Worm (Caenorhabditis elegans) whole organism, early embryonic: Measurements from ENCODE around the gene C16C10.13.
A peak's percentile ranks its signal among the peaks of the same experiment; 100 is the strongest.

Source experiments
- B0310.2 ChIP-seq: sonication (generic microtip); optimal IDR thresholded peaks from 2 replicates; lab custom pipeline; 2016; ENCODE audit warnings: mild to moderate bottlenecking, missing genetic modification characterization, missing compliant biosample characterization
- F13C5.2 ChIP-seq: sonication (generic microtip); optimal IDR thresholded peaks from 2 replicates; lab custom pipeline; 2017; ENCODE audit warnings: mild to moderate bottlenecking, missing genetic modification characterization, inconsistent platforms, missing compliant biosample characterization
- aly-1 ChIP-seq: sonication (generic microtip); optimal IDR thresholded peaks from 2 replicates; lab custom pipeline; 2016; ENCODE audit warnings: missing genetic modification characterization, missing compliant biosample characterization
- ama-1 ChIP-seq: fragments of 150-350 bp; optimal IDR thresholded peaks from 2 replicates; lab custom pipeline; 2014
- ceh-13 ChIP-seq: fragments of 200-800 bp; sonication (Bioruptor generic); optimal IDR thresholded peaks from 2 replicates; lab custom pipeline; 2018; ENCODE audit warnings: mild to moderate bottlenecking, missing genetic modification characterization, missing compliant biosample characterization
- ceh-36 ChIP-seq: sonication (generic microtip); optimal IDR thresholded peaks from 2 replicates; lab custom pipeline; 2016; ENCODE audit warnings: missing genetic modification characterization, inconsistent platforms, missing compliant biosample characterization
- ets-7 ChIP-seq: sonication (generic microtip); optimal IDR thresholded peaks from 2 replicates; lab custom pipeline; 2016; ENCODE audit warnings: missing genotype, missing genetic modification characterization, missing compliant biosample characterization
- flt-1 ChIP-seq: fragments of 200-800 bp; sonication (Bioruptor generic); IDR thresholded peaks from 2 replicates; pipeline ENCODE4 v1.3.6; 2022; ENCODE audit warnings: missing genetic modification characterization, missing compliant biosample characterization
- hmbx-1 ChIP-seq: sonication (generic microtip); optimal IDR thresholded peaks from 2 replicates; lab custom pipeline; 2016; ENCODE audit warnings: mild to moderate bottlenecking, missing genetic modification characterization, missing compliant biosample characterization
- hmg-4 ChIP-seq: fragments of 200-800 bp; sonication (Bioruptor generic); optimal IDR thresholded peaks from 2 replicates; lab custom pipeline; 2018; ENCODE audit warnings: mild to moderate bottlenecking, missing genetic modification characterization, missing compliant biosample characterization
- hnd-1 ChIP-seq: sonication (generic microtip); optimal IDR thresholded peaks from 2 replicates; lab custom pipeline; 2016; ENCODE audit warnings: missing genetic modification characterization, missing compliant biosample characterization
- pes-1 ChIP-seq: fragments of 200-800 bp; sonication (Bioruptor generic); IDR thresholded peaks from 2 replicates; pipeline ENCODE4 v1.3.6; 2022; ENCODE audit warnings: missing genetic modification reagents, missing genetic modification characterization, missing compliant biosample characterization
- scrt-1 ChIP-seq: fragments of 200-800 bp; sonication (Bioruptor generic); IDR thresholded peaks from 2 replicates; pipeline ENCODE4 v1.3.6; 2022; ENCODE audit warnings: missing genetic modification characterization, missing compliant biosample characterization
- sea-1 ChIP-seq: fragments of 200-800 bp; sonication (Bioruptor generic); conservative IDR thresholded peaks from 2 replicates; pipeline ENCODE4 v1.3.6; 2022; ENCODE audit warnings: missing genetic modification characterization, missing compliant biosample characterization
- tbx-11 ChIP-seq: fragments of 200-800 bp; sonication (Bioruptor generic); IDR thresholded peaks from 2 replicates; pipeline ENCODE4 v1.3.6; 2022; ENCODE audit warnings: missing genetic modification characterization, missing compliant biosample characterization
- tbx-37 ChIP-seq: fragments of 200-800 bp; sonication (Bioruptor generic); conservative IDR thresholded peaks from 2 replicates; pipeline ENCODE4 v1.3.6; 2022; ENCODE audit warnings: missing genetic modification reagents, missing genetic modification characterization, missing compliant biosample characterization
- tra-4 ChIP-seq: sonication (generic microtip); optimal IDR thresholded peaks from 2 replicates; lab custom pipeline; 2017; ENCODE audit warnings: missing genetic modification characterization, missing compliant biosample characterization

C16C10.13 gene

DNA sequence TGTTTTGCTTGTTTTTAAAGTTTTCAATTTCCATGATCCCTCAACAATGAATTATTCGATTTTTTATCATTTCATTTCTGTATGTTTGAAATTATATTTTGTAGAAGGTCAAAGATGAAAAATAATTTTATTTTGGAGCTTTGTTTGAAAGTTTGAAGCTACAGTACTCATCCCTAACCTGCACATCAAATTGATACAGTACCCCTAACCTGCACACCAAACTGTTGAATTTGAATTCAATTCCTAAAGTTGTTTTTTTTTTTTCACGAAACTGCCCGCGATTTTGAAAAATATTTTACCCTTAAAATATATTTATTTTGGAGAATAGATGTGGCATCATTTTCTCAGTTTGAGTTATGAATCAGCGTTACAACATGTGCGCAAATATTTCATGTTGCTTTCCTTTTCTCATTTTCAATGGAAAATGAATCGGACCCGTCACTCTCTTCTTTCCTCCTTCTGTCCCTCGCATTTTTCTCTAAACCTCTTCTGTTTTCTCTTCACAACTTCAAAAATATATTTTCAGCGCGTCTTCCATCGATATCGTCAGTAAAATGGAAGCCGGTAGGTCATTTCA, 29.6 kb downstream of the C16C10.13 start, which contains the start of gene R74.8:
Gene R74.8, plus strand, starts transcription at position 527 of the 577 bp plus-strand sequence.
- TF ChIP-seq ama-1 (lab: Kevin White, UChicago): no peak
- no peak for TF ChIP-seq tra-4
- no peak for TF ChIP-seq hnd-1
- no peak for TF ChIP-seq hmbx-1 (tag; lab: Kevin White, UChicago)
- no peak for TF ChIP-seq aly-1 (tag; lab: Kevin White, UChicago)
- TF ChIP-seq scrt-1 (GFP tag; lab: Robert Waterston, UW): no peak
- TF ChIP-seq tbx-37: no peak
- TF ChIP-seq ceh-36 (tag; lab: Kevin White, UChicago): no peak
- no peak for TF ChIP-seq sea-1 (GFP tag; lab: Robert Waterston, UW)
- no peak for TF ChIP-seq pes-1 (GFP tag; lab: Robert Waterston, UW)
- no peak for TF ChIP-seq flt-1 (GFP tag; lab: Robert Waterston, UW)
- TF ChIP-seq B0310.2 (tag; lab: Kevin White, UChicago): no peak
- TF ChIP-seq ets-7 (tag; lab: Kevin White, UChicago): no peak
- TF ChIP-seq ceh-13: no peak
- no peak for TF ChIP-seq tbx-11 (GFP tag; lab: Robert Waterston, UW)
- no peak for TF ChIP-seq F13C5.2 (tag; lab: Kevin White, UChicago)
- TF ChIP-seq hmg-4: no peak

DNA sequence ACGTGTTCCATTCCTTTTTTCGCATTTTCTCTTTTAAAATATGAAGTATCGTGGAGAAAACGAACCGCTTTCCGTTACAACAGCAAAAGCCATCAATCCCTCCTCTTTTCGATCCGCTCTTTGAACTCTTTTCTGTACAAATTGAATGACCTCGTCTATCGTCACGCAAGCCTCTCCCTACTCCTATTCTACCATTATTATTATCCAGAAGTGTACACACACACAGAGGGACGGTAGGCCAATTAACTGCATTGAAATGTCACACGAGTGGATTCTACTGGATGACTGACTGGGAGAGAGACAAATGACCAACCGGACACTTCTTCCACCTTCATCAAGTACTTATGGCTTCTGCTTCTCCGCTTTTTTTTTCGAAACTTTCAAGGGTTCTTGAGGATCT, 32.0 kb downstream of the C16C10.13 start:
- TF ChIP-seq ets-7 (tag; lab: Kevin White, UChicago) (no peak), F13C5.2 (tag; lab: Kevin White, UChicago) (no peak), hnd-1 (no peak), sea-1 (GFP tag; lab: Robert Waterston, UW) (no peak), ceh-36 (tag; lab: Kevin White, UChicago) (no peak), tbx-37 (no peak), ama-1 (lab: Kevin White, UChicago) (no peak), aly-1 (tag; lab: Kevin White, UChicago) (no peak), flt-1 (GFP tag; lab: Robert Waterston, UW) (no peak), tra-4 (no peak), B0310.2 (tag; lab: Kevin White, UChicago) (no peak), pes-1 (GFP tag; lab: Robert Waterston, UW) (no peak), hmbx-1 (tag; lab: Kevin White, UChicago) (no peak), scrt-1 (GFP tag; lab: Robert Waterston, UW) (no peak), ceh-13 (no peak), hmg-4 (no peak), tbx-11 (GFP tag; lab: Robert Waterston, UW) (no peak)

DNA sequence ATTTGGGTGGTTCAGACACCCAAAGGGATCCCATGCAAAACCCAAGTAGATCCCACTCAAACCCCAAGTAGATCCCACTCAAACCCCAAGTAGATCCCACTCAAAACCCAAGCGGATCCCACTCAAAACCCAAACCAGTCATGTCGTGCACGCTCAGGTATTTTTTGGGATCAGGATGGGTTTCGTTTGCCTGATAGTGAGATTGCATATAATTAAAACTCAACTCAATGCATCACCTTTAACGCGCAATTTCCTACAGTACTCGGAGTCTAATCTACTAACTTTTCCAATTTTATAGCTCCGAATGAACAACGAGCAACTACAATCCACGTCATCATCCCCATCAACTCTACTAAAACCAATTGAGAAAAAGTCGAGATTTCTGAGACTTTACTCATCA, 32.9 kb downstream of the C16C10.13 start, which contains the start of gene phlp-2:
Gene phlp-2, plus strand, starts transcription at position 301 of the 400 bp plus-strand sequence.
- TF ChIP-seq sea-1 (GFP tag; lab: Robert Waterston, UW) (no peak), hmg-4 (no peak), F13C5.2 (tag; lab: Kevin White, UChicago) (no peak), ets-7 (tag; lab: Kevin White, UChicago) (no peak), B0310.2 (tag; lab: Kevin White, UChicago) (no peak), aly-1 (tag; lab: Kevin White, UChicago) (no peak), ceh-13 (no peak), tra-4 (no peak), tbx-11 (GFP tag; lab: Robert Waterston, UW) (no peak), hnd-1 (no peak), flt-1 (GFP tag; lab: Robert Waterston, UW) (no peak)

DNA sequence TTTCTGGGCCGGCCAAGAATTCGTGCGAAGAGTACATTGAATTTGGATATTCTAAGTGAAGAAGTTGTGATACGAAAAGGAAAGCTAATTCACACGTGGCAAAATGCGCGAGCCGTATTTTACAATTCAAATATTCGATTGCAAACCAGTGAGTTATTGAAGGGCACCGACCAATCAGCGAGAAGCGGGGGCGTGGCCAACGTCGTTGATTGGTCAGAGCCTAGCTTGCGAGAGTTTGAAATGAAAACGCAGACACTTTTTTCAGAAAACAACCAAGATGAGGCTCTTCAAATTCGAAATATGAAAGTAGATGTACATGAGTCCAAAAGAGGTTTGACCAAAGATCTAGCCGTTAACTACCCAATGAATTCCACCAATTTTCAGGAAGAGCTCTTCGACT, 34.4 kb downstream of the C16C10.13 start:
- TF ChIP-seq hmg-4: no peak

- TF ChIP-seq B0310.2 (tag; lab: Kevin White, UChicago) (no peak), aly-1 (tag; lab: Kevin White, UChicago) (no peak), tbx-11 (GFP tag; lab: Robert Waterston, UW) (no peak), ceh-13 (no peak)
Measured at ce11 chrIII:4220864-4221263, 44.6 kb downstream of the C16C10.13 start.

- TF ChIP-seq pes-1 (GFP tag; lab: Robert Waterston, UW) (no peak), ama-1 (lab: Kevin White, UChicago) (no peak), hmg-4 (no peak), flt-1 (GFP tag; lab: Robert Waterston, UW) (no peak), ceh-36 (tag; lab: Kevin White, UChicago) (no peak), aly-1 (tag; lab: Kevin White, UChicago) (no peak), tra-4 (no peak), ets-7 (tag; lab: Kevin White, UChicago) (no peak), sea-1 (GFP tag; lab: Robert Waterston, UW) (no peak), ceh-13 (no peak), tbx-11 (GFP tag; lab: Robert Waterston, UW) (no peak), hmbx-1 (tag; lab: Kevin White, UChicago) (no peak), F13C5.2 (tag; lab: Kevin White, UChicago) (no peak), tbx-37 (no peak), B0310.2 (tag; lab: Kevin White, UChicago) (no peak), scrt-1 (GFP tag; lab: Robert Waterston, UW) (no peak), hnd-1 (no peak)
Measured at ce11 chrIII:4221527-4221926, 45.3 kb downstream of the C16C10.13 start.

DNA sequence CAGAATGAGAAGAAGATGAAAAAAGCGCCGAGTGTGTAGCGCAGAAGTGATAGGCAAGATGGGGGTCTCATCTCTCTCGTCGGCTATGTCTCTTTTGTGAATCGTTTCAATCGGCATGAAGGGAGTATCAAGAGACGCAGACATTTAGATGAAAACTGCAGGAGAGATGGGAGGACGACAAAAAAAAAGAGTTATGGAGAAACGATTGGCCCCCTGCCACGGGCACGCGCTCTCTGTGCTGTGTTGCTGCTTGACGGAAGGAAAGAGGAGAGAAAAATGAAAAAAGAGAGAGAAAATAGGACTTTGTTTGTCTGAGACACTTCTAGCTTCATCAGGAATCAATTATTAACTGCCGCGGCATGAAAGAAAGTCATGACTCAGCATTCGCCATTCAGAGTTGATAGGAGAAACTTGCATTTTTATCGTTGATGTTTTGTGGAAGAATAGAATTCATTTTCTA, 47.5 kb downstream of the C16C10.13 start:
- TF ChIP-seq F13C5.2 (tag; lab: Kevin White, UChicago) (peak; percentile 42), tbx-37 (no peak), hmg-4 (peak; percentile 70), ama-1 (lab: Kevin White, UChicago) (no peak)

DNA sequence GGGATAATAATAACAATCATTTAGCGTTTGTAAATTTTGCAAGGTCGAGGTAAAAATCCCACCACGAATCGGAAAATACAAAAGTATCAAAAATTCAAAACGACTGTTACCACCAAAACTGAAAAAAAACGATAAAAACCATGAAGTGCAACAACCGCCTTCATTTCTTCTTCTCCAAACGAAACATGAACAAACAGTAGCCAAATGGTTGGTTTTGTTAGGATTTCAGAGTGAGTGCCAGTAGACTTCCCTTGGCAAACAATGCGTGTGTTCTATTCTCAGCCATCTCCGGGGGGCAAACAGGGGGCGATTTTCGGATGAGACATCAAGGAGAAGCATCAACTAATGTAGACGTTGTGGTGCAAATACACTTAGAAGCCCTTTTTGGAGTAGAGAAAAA, 48.5 kb downstream of the C16C10.13 start:
- no peak for TF ChIP-seq aly-1 (tag; lab: Kevin White, UChicago)
- no peak for TF ChIP-seq B0310.2 (tag; lab: Kevin White, UChicago)
- TF ChIP-seq scrt-1 (GFP tag; lab: Robert Waterston, UW): no peak
- no peak for TF ChIP-seq ceh-36 (tag; lab: Kevin White, UChicago)
- no peak for TF ChIP-seq tra-4
- no peak for TF ChIP-seq hmg-4
- TF ChIP-seq ceh-13: no peak
- no peak for TF ChIP-seq pes-1 (GFP tag; lab: Robert Waterston, UW)
- no peak for TF ChIP-seq hmbx-1 (tag; lab: Kevin White, UChicago)
- no peak for TF ChIP-seq hnd-1
- TF ChIP-seq flt-1 (GFP tag; lab: Robert Waterston, UW): no peak
- no peak for TF ChIP-seq ama-1 (lab: Kevin White, UChicago)
- TF ChIP-seq tbx-11 (GFP tag; lab: Robert Waterston, UW): no peak
- no peak for TF ChIP-seq F13C5.2 (tag; lab: Kevin White, UChicago)
- no peak for TF ChIP-seq sea-1 (GFP tag; lab: Robert Waterston, UW)
- no peak for TF ChIP-seq tbx-37
- TF ChIP-seq ets-7 (tag; lab: Kevin White, UChicago): no peak
